Fruit fly (Drosophila melanogaster): ENCODE data around the gene CG14384.

The CG14384 gene

dm6 chr3R:12988411-12988810 lies 20.9 kb upstream of the CG14384 start, which contains the start of gene CG14383:
Gene CG14383, minus strand, starts transcription at chr3R:12988511.
- TF ChIP-seq CG8478 (optimal IDR thresholded peaks at IDR 0.05) = no peak
- no peak for TF ChIP-seq CTCF (optimal IDR thresholded peaks at IDR 0.05)

dm6 chr3R:12985828-12986530 lies 18.5 kb upstream of the CG14384 start, which contains the start of gene CG31342:
Gene CG31342, plus strand, starts transcription at chr3R:12986041.
- TF ChIP-seq CG8478 (optimal IDR thresholded peaks at IDR 0.05) = no peak
- no peak for TF ChIP-seq CTCF (optimal IDR thresholded peaks at IDR 0.05)

dm6 chr3R:12982982-12983633 lies 15.6 kb upstream of the CG14384 start:
- no peak for TF ChIP-seq CTCF (optimal IDR thresholded peaks at IDR 0.05)
- no peak for TF ChIP-seq CG8478 (optimal IDR thresholded peaks at IDR 0.05)

- TF ChIP-seq CG8478 (optimal IDR thresholded peaks at IDR 0.05) (no peak), CTCF (optimal IDR thresholded peaks at IDR 0.05) (no peak)
These were observed 14.9 kb upstream of the CG14384 start for dm6 chr3R:12982167-12982981.

- no peak for TF ChIP-seq CTCF (optimal IDR thresholded peaks at IDR 0.05)
- no peak for TF ChIP-seq CG8478 (optimal IDR thresholded peaks at IDR 0.05)
These were observed 14.0 kb upstream of the CG14384 start for dm6 chr3R:12981334-12982166.

dm6 chr3R:12980628-12981219 lies 13.2 kb upstream of the CG14384 start, which contains the start of gene Paip2:
Gene Paip2, plus strand, starts transcription at chr3R:12980792.
- peak; percentile 84 to 86 for TF ChIP-seq CTCF (optimal IDR thresholded peaks at IDR 0.05)
- no peak for TF ChIP-seq CG8478 (optimal IDR thresholded peaks at IDR 0.05)

dm6 chr3R:12977371-12978050 lies 10.0 kb upstream of the CG14384 start, which contains the start of the genes CG7381 and CG7091:
Gene CG7381, minus strand, starts transcription at chr3R:12977471.
Gene CG7091, plus strand, starts transcription at chr3R:12978000.
- TF ChIP-seq CTCF (optimal IDR thresholded peaks at IDR 0.05) (no peak), CG8478 (optimal IDR thresholded peaks at IDR 0.05) (no peak)

dm6 chr3R:12975223-12975622 lies 7.7 kb upstream of the CG14384 start:
- no peak for TF ChIP-seq CG8478 (optimal IDR thresholded peaks at IDR 0.05)
- no peak for TF ChIP-seq CTCF (optimal IDR thresholded peaks at IDR 0.05)

dm6 chr3R:12974447-12974846 lies 6.9 kb upstream of the CG14384 start:
- TF ChIP-seq CG8478 (optimal IDR thresholded peaks at IDR 0.05) = no peak
- no peak for TF ChIP-seq CTCF (optimal IDR thresholded peaks at IDR 0.05)

- TF ChIP-seq CTCF (optimal IDR thresholded peaks at IDR 0.05) (no peak), CG8478 (optimal IDR thresholded peaks at IDR 0.05) (no peak)
These were observed 4.6 kb upstream of the CG14384 start for dm6 chr3R:12972106-12972505.

dm6 chr3R:12964043-12964442 lies 3.5 kb downstream of the CG14384 start:
- no peak for TF ChIP-seq CTCF (optimal IDR thresholded peaks at IDR 0.05)
- no peak for TF ChIP-seq CG8478 (optimal IDR thresholded peaks at IDR 0.05)

dm6 chr3R:12963491-12963890 lies 4.0 kb downstream of the CG14384 start, which contains the start of gene Cyp304a1:
Gene Cyp304a1, plus strand, starts transcription at chr3R:12963791.
- TF ChIP-seq CG8478 (optimal IDR thresholded peaks at IDR 0.05) = no peak
- TF ChIP-seq CTCF (optimal IDR thresholded peaks at IDR 0.05) = no peak

dm6 chr3R:12962612-12963011 lies 4.9 kb downstream of the CG14384 start:
- no peak for TF ChIP-seq CG8478 (optimal IDR thresholded peaks at IDR 0.05)
- TF ChIP-seq CTCF (optimal IDR thresholded peaks at IDR 0.05) = no peak

Measured in S2 (cell line).